Worm (Caenorhabditis elegans) whole organism, L4/young adult: ENCODE results near the gene dct-1.

Experiments
- W03F9.2 ChIP-seq: fragments of 150-350 bp; optimal IDR thresholded peaks from 2 replicates; lab custom pipeline; 2014; ENCODE audit warnings: missing biosample characterization, missing genetic modification characterization
- dao-5 ChIP-seq: sonication (generic microtip); optimal IDR thresholded peaks from 2 replicates; lab custom pipeline; 2016; ENCODE audit warnings: missing genotype, missing genetic modification characterization, moderate library complexity, missing compliant biosample characterization
- him-1 ChIP-seq: sonication (generic microtip); optimal IDR thresholded peaks from 2 replicates; lab custom pipeline; 2016; ENCODE audit warnings: missing genotype, missing genetic modification reagents, missing genetic modification characterization, missing compliant biosample characterization

DNA sequence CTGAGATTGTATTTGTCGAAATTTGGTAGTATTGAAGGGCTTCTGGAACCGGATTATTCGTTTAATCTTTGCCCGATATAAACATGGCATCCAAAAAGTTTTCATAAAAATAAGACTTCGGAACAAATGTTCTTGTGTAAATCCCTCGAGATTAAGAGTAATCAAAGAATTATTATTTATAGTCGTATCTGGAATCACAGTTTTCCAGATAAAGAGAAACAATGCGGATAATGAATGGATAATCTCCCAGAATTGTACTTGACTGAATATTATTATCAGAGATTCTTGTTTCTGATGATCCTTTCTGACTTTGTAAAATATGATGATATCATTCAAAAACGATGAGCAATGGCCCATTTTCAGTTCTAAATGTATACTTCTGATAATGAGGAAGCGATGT lies 33.0 kb upstream of the dct-1 start:
- TF ChIP-seq him-1 (tag; lab: Kevin White, UChicago) (no peak), W03F9.2 (no peak), dao-5 (no peak)
